Fruit fly (Drosophila melanogaster) whole organism, embryonic: ENCODE measurements around the gene AP-1sigma.
A peak's percentile ranks its signal among the peaks of the same experiment; 100 is the strongest.

Source experiments
- Adf1 ChIP-seq: fragments of 200-800 bp; sonication (Bioruptor generic); IDR thresholded peaks from 2 replicates; pipeline ENCODE4 v1.3.6; 2022; ENCODE audit warnings: missing biosample characterization, missing genetic modification characterization
- CG10209 ChIP-seq: fragments of 200-800 bp; sonication (Bioruptor generic); optimal IDR thresholded peaks from 3 replicates; lab custom pipeline; 2017; ENCODE audit warnings: missing biosample characterization, mild to moderate bottlenecking, missing genetic modification characterization, missing genetic modification reagents
- CG10274 ChIP-seq: fragments of 200-800 bp; sonication (Bioruptor generic); optimal IDR thresholded peaks from 3 replicates; lab custom pipeline; 2017; ENCODE audit warnings: missing biosample characterization, mild to moderate bottlenecking, missing genetic modification characterization
- CG10366 ChIP-seq: fragments of 200-800 bp; sonication (Bioruptor generic); IDR thresholded peaks from 2 replicates; pipeline ENCODE4 v1.3.6; 2022; ENCODE audit warnings: missing biosample characterization, missing genetic modification characterization
- CG10462 ChIP-seq: fragments of 200-800 bp; sonication (Bioruptor generic); optimal IDR thresholded peaks from 2 replicates; lab custom pipeline; 2016; ENCODE audit warnings: missing biosample characterization, missing genetic modification characterization
- CG11560 ChIP-seq: fragments of 200-800 bp; sonication (Bioruptor generic); IDR thresholded peaks from 3 replicates; pipeline ENCODE4 v1.3.6; 2022; ENCODE audit warnings: missing biosample characterization, missing genetic modification characterization
- CG12299 ChIP-seq: fragments of 200-800 bp; sonication (Bioruptor generic); optimal IDR thresholded peaks from 2 replicates; lab custom pipeline; 2018; ENCODE audit warnings: missing biosample characterization, mild to moderate bottlenecking, missing genetic modification characterization
- CG12391 ChIP-seq: fragments of 200-800 bp; sonication (Bioruptor generic); optimal IDR thresholded peaks from 3 replicates; lab custom pipeline; 2018; ENCODE audit warnings: missing biosample characterization, mild to moderate bottlenecking, missing genetic modification characterization, moderate library complexity
- CG12769 ChIP-seq: fragments of 200-800 bp; sonication (Bioruptor generic); optimal IDR thresholded peaks from 2 replicates; lab custom pipeline; 2019; ENCODE audit warnings: missing biosample characterization, mild to moderate bottlenecking, missing genetic modification characterization, moderate library complexity
- CG13123 ChIP-seq: fragments of 200-800 bp; sonication (Bioruptor generic); optimal IDR thresholded peaks from 2 replicates; lab custom pipeline; 2016; ENCODE audit warnings: missing biosample characterization, missing genetic modification characterization
- CG17328 ChIP-seq: fragments of 200-800 bp; sonication (Bioruptor generic); IDR thresholded peaks from 2 replicates; pipeline ENCODE4 v1.3.6; 2022; ENCODE audit warnings: missing biosample characterization, missing genetic modification characterization
- CG17385 ChIP-seq: fragments of 200-800 bp; sonication (Bioruptor generic); optimal IDR thresholded peaks from 3 replicates; lab custom pipeline; 2018; ENCODE audit warnings: missing biosample characterization, mild to moderate bottlenecking, missing genetic modification characterization
- CG18764 ChIP-seq: fragments of 200-800 bp; sonication (Bioruptor generic); optimal IDR thresholded peaks from 3 replicates; lab custom pipeline; 2016; ENCODE audit warnings: missing biosample characterization, missing genetic modification characterization
- CG2712 ChIP-seq: fragments of 200-800 bp; optimal IDR thresholded peaks from 3 replicates; lab custom pipeline; 2019; ENCODE audit warnings: missing biosample characterization, mild to moderate bottlenecking, missing genetic modification characterization, moderate library complexity
- CG2875 ChIP-seq: fragments of 200-800 bp; sonication (Bioruptor generic); optimal IDR thresholded peaks from 2 replicates; lab custom pipeline; 2017; ENCODE audit warnings: missing biosample characterization, mild to moderate bottlenecking, missing genetic modification characterization, missing genetic modification reagents
- CG30431 ChIP-seq: fragments of 200-800 bp; sonication (Bioruptor generic); optimal IDR thresholded peaks from 2 replicates; lab custom pipeline; 2017; ENCODE audit warnings: missing biosample characterization, missing genetic modification characterization
- CG31365 ChIP-seq: fragments of 200-800 bp; sonication (Bioruptor generic); optimal IDR thresholded peaks from 2 replicates; lab custom pipeline; 2018; ENCODE audit warnings: missing biosample characterization, mild to moderate bottlenecking, missing genetic modification characterization
- CG32532 ChIP-seq: fragments of 200-800 bp; sonication (Bioruptor generic); IDR thresholded peaks from 2 replicates; pipeline ENCODE4 v1.3.6; 2022; ENCODE audit warnings: missing biosample characterization, missing genetic modification characterization
- CG3726 ChIP-seq: fragments of 200-800 bp; sonication (Bioruptor generic); IDR thresholded peaks from 3 replicates; pipeline ENCODE4, ENCODE4 v1.3.6; 2022; ENCODE audit warnings: missing biosample characterization, missing genetic modification characterization
- CG3847 ChIP-seq: fragments of 200-800 bp; sonication (Bioruptor generic); IDR thresholded peaks from 2 replicates; pipeline ENCODE4 v1.3.6; 2022; ENCODE audit warnings: missing biosample characterization, missing genetic modification characterization
- CG4282 ChIP-seq: fragments of 200-800 bp; sonication (Bioruptor generic); optimal IDR thresholded peaks from 2 replicates; lab custom pipeline; 2016; ENCODE audit warnings: missing biosample characterization, missing genetic modification characterization
- CG4360 ChIP-seq: fragments of 200-800 bp; sonication (Bioruptor generic); IDR thresholded peaks from 2 replicates; pipeline ENCODE4 v1.3.6; 2022; ENCODE audit warnings: missing biosample characterization, missing genetic modification characterization
- CG4404 ChIP-seq: fragments of 200-800 bp; sonication (Bioruptor generic); IDR thresholded peaks from 2 replicates; pipeline ENCODE4 v1.3.6; 2022; ENCODE audit warnings: missing biosample characterization, missing genetic modification characterization
- CG6254 ChIP-seq: fragments of 200-800 bp; sonication (Bioruptor generic); optimal IDR thresholded peaks from 3 replicates; lab custom pipeline; 2017; ENCODE audit warnings: mild to moderate bottlenecking, missing biosample characterization, missing genetic modification reagents, missing genetic modification characterization
- CG6683 ChIP-seq: fragments of 200-800 bp; sonication (Bioruptor generic); optimal IDR thresholded peaks from 2 replicates; lab custom pipeline; 2017; ENCODE audit warnings: missing biosample characterization, mild to moderate bottlenecking, missing genetic modification characterization, missing genetic modification reagents
- CG6813 ChIP-seq: fragments of 200-800 bp; sonication (Bioruptor generic); optimal IDR thresholded peaks from 2 replicates; lab custom pipeline; 2017; ENCODE audit warnings: missing biosample characterization, missing genetic modification characterization, mild to moderate bottlenecking, moderate library complexity, missing genetic modification reagents
- CG7786 ChIP-seq: fragments of 200-800 bp; sonication (Bioruptor generic); optimal IDR thresholded peaks from 2 replicates; lab custom pipeline; 2016; ENCODE audit warnings: missing biosample characterization, missing genetic modification characterization
- CG9817 ChIP-seq: fragments of 200-800 bp; sonication (Bioruptor generic); optimal IDR thresholded peaks from 2 replicates; lab custom pipeline; 2018; ENCODE audit warnings: missing biosample characterization, mild to moderate bottlenecking, missing genetic modification characterization, moderate library complexity
- CG9876 ChIP-seq: fragments of 200-800 bp; sonication (Bioruptor generic); optimal IDR thresholded peaks from 2 replicates; lab custom pipeline; 2016; ENCODE audit warnings: missing biosample characterization, missing genetic modification characterization
- CHES-1-like ChIP-seq: fragments of 200-800 bp; sonication (Bioruptor generic); optimal IDR thresholded peaks from 2 replicates; lab custom pipeline; 2016; ENCODE audit warnings: missing biosample characterization, missing genetic modification characterization
- CTCF ChIP-seq: fragments of 200-800 bp; sonication (Bioruptor generic); optimal IDR thresholded peaks from 2 replicates; lab custom pipeline; 2017; ENCODE audit warnings: missing biosample characterization, mild to moderate bottlenecking, missing genetic modification characterization, moderate library complexity
- Dfd ChIP-seq, 2 experiments: fragments of >200 bp; optimal IDR thresholded peaks; 2 replicates each; lab custom pipeline; 2017; ENCODE audit warnings: missing biosample characterization in 2 of 2, missing genetic modification characterization in 2 of 2
- HLH3B ChIP-seq: fragments of 200-800 bp; sonication (Bioruptor generic); IDR thresholded peaks from 2 replicates; pipeline ENCODE4 v1.3.6; 2022; ENCODE audit warnings: missing biosample characterization, missing genetic modification characterization
- Hr51 ChIP-seq, 2 experiments: fragments of 200-800 bp; sonication (Bioruptor generic); optimal IDR thresholded peaks; 2 replicates in 1 of 2; 3 replicates in 1 of 2; lab custom pipeline; 2016 to 2018; ENCODE audit warnings: missing biosample characterization in 2 of 2, missing genetic modification characterization in 2 of 2, mild to moderate bottlenecking in 1 of 2, moderate library complexity in 1 of 2
- Meics ChIP-seq: fragments of 200-800 bp; sonication (Bioruptor generic); optimal IDR thresholded peaks from 2 replicates; lab custom pipeline; 2017; ENCODE audit warnings: missing biosample characterization, mild to moderate bottlenecking, missing genetic modification characterization
- Mes4 ChIP-seq: fragments of 200-800 bp; sonication (Bioruptor generic); optimal IDR thresholded peaks from 2 replicates; lab custom pipeline; 2016; ENCODE audit warnings: missing biosample characterization, missing genetic modification characterization
- Nf-YA ChIP-seq: fragments of 200-800 bp; sonication (Bioruptor generic); IDR thresholded peaks from 2 replicates; pipeline ENCODE4 v1.3.6; 2022; ENCODE audit warnings: missing biosample characterization, missing genetic modification characterization
- Optix ChIP-seq: fragments of 200-800 bp; sonication (Bioruptor generic); IDR thresholded peaks from 3 replicates; pipeline ENCODE4 v1.3.6; 2022; ENCODE audit warnings: missing biosample characterization, missing genetic modification characterization
- Poxn ChIP-seq: fragments of 200-800 bp; sonication (Bioruptor generic); IDR thresholded peaks from 2 replicates; pipeline ENCODE4 v1.3.6; 2022; ENCODE audit warnings: missing biosample characterization, missing genetic modification characterization
- Ptx1 ChIP-seq: fragments of 200-800 bp; sonication (Bioruptor generic); IDR thresholded peaks from 2 replicates; pipeline ENCODE4 v1.3.6; 2022; ENCODE audit warnings: missing biosample characterization, missing genetic modification characterization
- Spps ChIP-seq: fragments of 200-800 bp; sonication (Bioruptor generic); optimal IDR thresholded peaks from 2 replicates; lab custom pipeline; 2018; ENCODE audit warnings: missing biosample characterization, mild to moderate bottlenecking, missing genetic modification characterization
- Ssrp ChIP-seq: fragments of 200-800 bp; sonication (Bioruptor generic); optimal IDR thresholded peaks from 2 replicates; lab custom pipeline; 2018; ENCODE audit warnings: missing biosample characterization, mild to moderate bottlenecking, missing genetic modification characterization, moderate library complexity
- bbx ChIP-seq: fragments of 200-800 bp; sonication (Bioruptor generic); IDR thresholded peaks from 2 replicates; pipeline ENCODE4 v1.3.6; 2022; ENCODE audit warnings: missing biosample characterization, missing genetic modification characterization; ENCODE audit not compliant: partially characterized antibody
- eve ChIP-seq, 2 experiments: fragments of >200 bp; optimal IDR thresholded peaks; 2 replicates each; lab custom pipeline; 2017; ENCODE audit warnings: missing biosample characterization in 2 of 2, missing genetic modification characterization in 2 of 2
- gce ChIP-seq: fragments of 200-800 bp; sonication (Bioruptor generic); IDR thresholded peaks from 3 replicates; pipeline ENCODE4 v1.3.6; 2022; ENCODE audit warnings: missing biosample characterization, missing genetic modification characterization
- gem ChIP-seq: fragments of 200-800 bp; sonication (Bioruptor generic); optimal IDR thresholded peaks from 2 replicates; lab custom pipeline; 2019; ENCODE audit warnings: missing biosample characterization, mild to moderate bottlenecking, missing genetic modification characterization, moderate library complexity
- grn ChIP-seq: fragments of 200-800 bp; sonication (Bioruptor generic); optimal IDR thresholded peaks from 3 replicates; lab custom pipeline; 2017; ENCODE audit warnings: missing biosample characterization, missing genetic modification characterization
- mirr ChIP-seq: fragments of 200-800 bp; sonication (Bioruptor generic); optimal IDR thresholded peaks from 3 replicates; lab custom pipeline; 2018; ENCODE audit warnings: missing biosample characterization, mild to moderate bottlenecking, missing genetic modification characterization
- phol ChIP-seq: fragments of 200-800 bp; sonication (Bioruptor generic); optimal IDR thresholded peaks from 3 replicates; lab custom pipeline; 2018; ENCODE audit warnings: missing biosample characterization, mild to moderate bottlenecking, missing genetic modification characterization, moderate library complexity
- sob ChIP-seq: fragments of 200-800 bp; sonication (Bioruptor generic); IDR thresholded peaks from 2 replicates; pipeline ENCODE4 v1.3.6; 2022; ENCODE audit warnings: missing biosample characterization, missing genetic modification characterization
- stwl ChIP-seq: fragments of 200-800 bp; sonication (Bioruptor generic); optimal IDR thresholded peaks from 3 replicates; lab custom pipeline; 2018; ENCODE audit warnings: missing biosample characterization, mild to moderate bottlenecking, missing genetic modification characterization, moderate library complexity
- unc-4 ChIP-seq: fragments of 200-800 bp; sonication (Bioruptor generic); IDR thresholded peaks from 2 replicates; pipeline ENCODE4 v1.3.6; 2022; ENCODE audit warnings: missing biosample characterization, missing genetic modification characterization; ENCODE audit not compliant: partially characterized antibody

The AP-1sigma gene

dm6 chr3R:23919366-23919765 lies 39.1 kb upstream of the AP-1sigma start (continued):
- TF ChIP-seq CG4282 (GFP tag; lab: Kevin White, UChicago): no peak
- TF ChIP-seq CG3847 (GFP tag; lab: Robert Waterston, UW): no peak
- no peak for TF ChIP-seq Ssrp
- peak; percentile 21 for TF ChIP-seq CG12299 (tag; lab: Kevin White, UChicago)
- TF ChIP-seq CHES-1-like (GFP tag; lab: Kevin White, UChicago): no peak
- 0 out of 3 replicates have a peak, but pooled peaks have one; percentile 28 for TF ChIP-seq gce (GFP tag; lab: Robert Waterston, UW)
- peak; percentile 63; the same call in 1 of the 2 replicates for TF ChIP-seq sob
- peak; percentile 69 for TF ChIP-seq CG31365 (tag; lab: Kevin White, UChicago)
- TF ChIP-seq grn (GFP tag; lab: Kevin White, UChicago): peak; percentile 6
- peak; percentile 9 for TF ChIP-seq CG10274 (GFP tag; lab: Kevin White, UChicago)
- no peak for TF ChIP-seq CG30431
- no peak for TF ChIP-seq Optix (GFP tag; lab: Robert Waterston, UW)
- TF ChIP-seq mirr (GFP tag; lab: Kevin White, UChicago): peak; percentile 83
- no peak for TF ChIP-seq Ptx1 (GFP tag; lab: Robert Waterston, UW)
- TF ChIP-seq Hr51 (GFP tag; optimal IDR thresholded peaks at IDR 0.05; lab: Kevin White, UChicago): peak in 1 of 2 experiments; percentile 25
- no peak for TF ChIP-seq Poxn (GFP tag; lab: Robert Waterston, UW)
- TF ChIP-seq eve (GFP tag; optimal IDR thresholded peaks at IDR 0.05; lab: Kevin White, UChicago): no peak
- TF ChIP-seq CG3726: no peak
- TF ChIP-seq CG4404 (GFP tag; lab: Robert Waterston, UW): no peak
- TF ChIP-seq CG10366 (GFP tag; lab: Robert Waterston, UW): no peak; the same call in 1 of the 2 replicates
- TF ChIP-seq CG6813 (GFP tag; lab: Kevin White, UChicago): peak; percentile 80
- no peak for TF ChIP-seq CG9817
- TF ChIP-seq CG32532 (GFP tag; lab: Robert Waterston, UW): no peak
- TF ChIP-seq CG12769 (tag; lab: Kevin White, UChicago): peak; percentile 56
- no peak for TF ChIP-seq CG9876 (GFP tag; lab: Kevin White, UChicago)
- TF ChIP-seq CG2712: peak; percentile 6
- TF ChIP-seq Meics (GFP tag; lab: Kevin White, UChicago): peak; percentile 61
- TF ChIP-seq gem (tag; lab: Kevin White, UChicago): peak; percentile 43
- TF ChIP-seq CG2875 (GFP tag; lab: Kevin White, UChicago): no peak
- TF ChIP-seq CG7786 (GFP tag; lab: Kevin White, UChicago): no peak
- TF ChIP-seq CG6683: peak; percentile 51
- TF ChIP-seq CG13123 (GFP tag; lab: Kevin White, UChicago): peak; percentile 8
- TF ChIP-seq CG10209: peak; percentile 37
- TF ChIP-seq Nf-YA: 0 out of 2 replicates have a peak, but pooled peaks have one; percentile 37
- TF ChIP-seq CG12391: no peak
- TF ChIP-seq Adf1 (GFP tag; lab: Robert Waterston, UW): no peak
- no peak for TF ChIP-seq Mes4 (GFP tag; lab: Kevin White, UChicago)
- no peak for TF ChIP-seq CG11560
- TF ChIP-seq unc-4 (GFP tag; lab: Robert Waterston, UW): no peak
- TF ChIP-seq CG17328: no peak
- TF ChIP-seq CG17385 (GFP tag; lab: Kevin White, UChicago): peak; percentile 61
- no peak for TF ChIP-seq stwl (tag; lab: Kevin White, UChicago)
- peak; percentile 21 for TF ChIP-seq CG6254 (GFP tag; lab: Kevin White, UChicago)
- TF ChIP-seq Spps (tag; lab: Kevin White, UChicago): no peak
- TF ChIP-seq bbx (GFP tag; lab: Robert Waterston, UW): no peak
- no peak for TF ChIP-seq CG18764 (GFP tag; lab: Kevin White, UChicago)
- TF ChIP-seq CTCF (GFP tag; lab: Kevin White, UChicago): peak; percentile 39
- TF ChIP-seq CG4360 (GFP tag; lab: Robert Waterston, UW): peak; percentile 15; the same call in 1 of the 2 replicates
- no peak for TF ChIP-seq Dfd (GFP tag; optimal IDR thresholded peaks at IDR 0.05; lab: Kevin White, UChicago)
- no peak for TF ChIP-seq phol (tag; lab: Kevin White, UChicago)
- TF ChIP-seq CG10462 (GFP tag; lab: Kevin White, UChicago): no peak
- peak; percentile 24; the same call in 1 of the 2 replicates for TF ChIP-seq HLH3B (GFP tag; lab: Robert Waterston, UW)
